Worm (Caenorhabditis elegans): ENCODE measurements around the gene tsr-1.

- TF ChIP-seq W03F9.2 (tag; optimal IDR thresholded peaks at IDR 0.05) (no peak), him-1 (tag; optimal IDR thresholded peaks at IDR 0.05) (no peak)
Observed at ce11 chrII:2479047-2479446, 5.9 kb upstream of the tsr-1 start, which contains the start of gene F53G2.12.

Measured in whole organism, L4/young adult.